Fruit fly (Drosophila melanogaster): ENCODE measurements around the gene CG12105.

Gene CG12105

DNA sequence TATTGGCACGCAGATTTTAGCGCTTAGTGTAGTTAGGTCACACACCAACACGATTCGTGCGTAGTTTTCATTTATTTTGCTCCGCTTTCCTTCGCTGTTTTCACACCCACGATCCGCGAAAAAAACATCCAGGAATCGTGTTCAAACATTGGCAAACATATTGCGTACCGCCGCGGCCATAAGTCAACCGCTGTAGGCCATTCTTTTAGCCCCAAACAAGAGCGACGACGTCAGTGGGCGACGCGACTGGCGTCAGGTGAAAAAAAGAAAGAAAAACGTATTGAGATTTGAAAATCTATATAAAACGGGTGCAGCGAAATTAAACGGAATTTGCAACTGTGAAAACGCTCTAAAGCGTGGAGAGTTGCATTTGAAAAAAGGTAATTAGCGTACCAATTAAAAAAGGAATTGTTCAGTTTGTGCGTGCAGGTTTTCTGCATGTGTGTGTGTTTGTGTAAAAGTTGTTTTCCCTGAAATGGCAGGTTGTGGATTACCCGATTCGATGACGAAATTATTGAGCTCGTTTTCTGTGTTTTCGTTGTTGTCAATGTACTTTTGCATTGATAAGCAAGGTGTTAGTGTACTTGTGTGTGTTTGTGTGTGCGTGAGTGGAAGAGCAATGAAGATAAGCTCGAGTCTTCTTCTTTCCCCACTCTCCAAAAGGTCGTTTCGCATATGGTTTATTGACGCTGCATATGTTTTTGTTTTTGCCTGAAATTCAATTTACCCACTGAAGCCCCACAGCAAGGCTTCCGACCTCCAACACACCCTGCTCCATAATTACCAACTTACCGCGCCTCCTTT lies 46.2 kb downstream of the CG12105 start, which contains the start of gene Tmep (continued):
- TF ChIP-seq sens-2 (GFP tag; IDR thresholded peaks at IDR 0.05): no peak
- TF ChIP-seq tx (GFP tag; optimal IDR thresholded peaks at IDR 0.05): no peak
- TF ChIP-seq Ada2b (GFP tag; IDR thresholded peaks at IDR 0.05): no peak
- no peak for TF ChIP-seq mld (GFP tag; IDR thresholded peaks at IDR 0.05; ENCODE audit: partially characterized antibody)
- TF ChIP-seq Oli (tag; optimal IDR thresholded peaks at IDR 0.05): no peak
- TF ChIP-seq CG1832 (GFP tag; optimal IDR thresholded peaks at IDR 0.05): no peak
- no peak for TF ChIP-seq Bteb2 (GFP tag; optimal IDR thresholded peaks at IDR 0.05)
- no peak for TF ChIP-seq CG2129 (GFP tag; IDR thresholded peaks at IDR 0.05; ENCODE audit: partially characterized antibody)
- TF ChIP-seq CG9437 (GFP tag; optimal IDR thresholded peaks at IDR 0.05): no peak
- TF ChIP-seq CG7271 (tag; optimal IDR thresholded peaks at IDR 0.05): peak; percentile 45
- TF ChIP-seq sob (GFP tag; IDR thresholded peaks at IDR 0.05): no peak
- no peak for TF ChIP-seq CG2120 (GFP tag; optimal IDR thresholded peaks at IDR 0.05)
- TF ChIP-seq oc (tag; optimal IDR thresholded peaks at IDR 0.05): no peak
- peak; percentile 27 for TF ChIP-seq CG6854 (GFP tag; optimal IDR thresholded peaks at IDR 0.05)
- TF ChIP-seq Tbp (GFP tag; optimal IDR thresholded peaks at IDR 0.05): no peak
- no peak for TF ChIP-seq CG14667 (GFP tag; IDR thresholded peaks at IDR 0.05)
- no peak for TF ChIP-seq ttk (GFP tag; IDR thresholded peaks at IDR 0.05)
- TF ChIP-seq CG15601 (tag; optimal IDR thresholded peaks at IDR 0.05): no peak
- peak; percentile 53 for TF ChIP-seq CG34376 (GFP tag; optimal IDR thresholded peaks at IDR 0.05)
- TF ChIP-seq CG10654 (GFP tag; optimal IDR thresholded peaks at IDR 0.05): no peak
- TF ChIP-seq CG3726 (GFP tag; IDR thresholded peaks at IDR 0.05): no peak
- no peak for TF ChIP-seq CG17186 (GFP tag; optimal IDR thresholded peaks at IDR 0.05)
- TF ChIP-seq Sry-δ (GFP tag; optimal IDR thresholded peaks at IDR 0.05): no peak
- no peak for TF ChIP-seq CG7745 (tag; optimal IDR thresholded peaks at IDR 0.05)
- TF ChIP-seq cas (GFP tag; IDR thresholded peaks at IDR 0.05): no peak
- TF ChIP-seq nerfin-2 (GFP tag; IDR thresholded peaks at IDR 0.05; ENCODE audit: partially characterized antibody): no peak
- no peak for TF ChIP-seq CG12219 (GFP tag; optimal IDR thresholded peaks at IDR 0.05)
- no peak for TF ChIP-seq slp2 (GFP tag; optimal IDR thresholded peaks at IDR 0.05)
- TF ChIP-seq CG10565 (GFP tag; optimal IDR thresholded peaks at IDR 0.05): no peak
- peak; percentile 8 for TF ChIP-seq YL-1 (GFP tag; optimal IDR thresholded peaks at IDR 0.05)
- no peak for TF ChIP-seq Meics (GFP tag; optimal IDR thresholded peaks at IDR 0.05)
- no peak for TF ChIP-seq grn (GFP tag; optimal IDR thresholded peaks at IDR 0.05)
- no peak for TF ChIP-seq Dek (tag; optimal IDR thresholded peaks at IDR 0.05)
- no peak for TF ChIP-seq wdn (GFP tag; IDR thresholded peaks at IDR 0.05)
- TF ChIP-seq Atf-2 (GFP tag; optimal IDR thresholded peaks at IDR 0.05): no peak
- TF ChIP-seq org-1 (GFP tag; optimal IDR thresholded peaks at IDR 0.05): no peak
- TF ChIP-seq tio (GFP tag; optimal IDR thresholded peaks at IDR 0.05): no peak
- TF ChIP-seq NfI (GFP tag; optimal IDR thresholded peaks at IDR 0.05): no peak
- no peak for TF ChIP-seq CG6813 (GFP tag; optimal IDR thresholded peaks at IDR 0.05)
- TF ChIP-seq CG6683 (GFP tag; optimal IDR thresholded peaks at IDR 0.05): no peak
- TF ChIP-seq btn (GFP tag; optimal IDR thresholded peaks at IDR 0.05): no peak
- peak; percentile 89 for TF ChIP-seq CG17385 (GFP tag; optimal IDR thresholded peaks at IDR 0.05)
- TF ChIP-seq cato (GFP tag; optimal IDR thresholded peaks at IDR 0.05; ENCODE audit: borderline replicate concordance): no peak
- TF ChIP-seq tna (GFP tag; IDR thresholded peaks at IDR 0.05; ENCODE audit: partially characterized antibody): no peak
- no peak for TF ChIP-seq sqz (GFP tag; optimal IDR thresholded peaks at IDR 0.05)
- no peak for TF ChIP-seq Lpt (GFP tag; optimal IDR thresholded peaks at IDR 0.05)
- TF ChIP-seq TFAM (GFP tag; optimal IDR thresholded peaks at IDR 0.05): no peak
- TF ChIP-seq CG4424 (GFP tag; optimal IDR thresholded peaks at IDR 0.05): no peak
- no peak for TF ChIP-seq HLH3B (GFP tag; IDR thresholded peaks at IDR 0.05)
- no peak for TF ChIP-seq H2.0 (GFP tag; IDR thresholded peaks at IDR 0.05)
